Worm (Caenorhabditis elegans) whole organism, L4/young adult: ENCODE measurements around the gene C35D6.3.

Experiments
- W03F9.2 ChIP-seq: fragments of 150-350 bp; optimal IDR thresholded peaks from 2 replicates; lab custom pipeline; 2014; ENCODE audit warnings: missing biosample characterization, missing genetic modification characterization
- dao-5 ChIP-seq: sonication (generic microtip); optimal IDR thresholded peaks from 2 replicates; lab custom pipeline; 2016; ENCODE audit warnings: missing genotype, missing genetic modification characterization, moderate library complexity, missing compliant biosample characterization
- him-1 ChIP-seq: sonication (generic microtip); optimal IDR thresholded peaks from 2 replicates; lab custom pipeline; 2016; ENCODE audit warnings: missing genotype, missing genetic modification reagents, missing genetic modification characterization, missing compliant biosample characterization

DNA sequence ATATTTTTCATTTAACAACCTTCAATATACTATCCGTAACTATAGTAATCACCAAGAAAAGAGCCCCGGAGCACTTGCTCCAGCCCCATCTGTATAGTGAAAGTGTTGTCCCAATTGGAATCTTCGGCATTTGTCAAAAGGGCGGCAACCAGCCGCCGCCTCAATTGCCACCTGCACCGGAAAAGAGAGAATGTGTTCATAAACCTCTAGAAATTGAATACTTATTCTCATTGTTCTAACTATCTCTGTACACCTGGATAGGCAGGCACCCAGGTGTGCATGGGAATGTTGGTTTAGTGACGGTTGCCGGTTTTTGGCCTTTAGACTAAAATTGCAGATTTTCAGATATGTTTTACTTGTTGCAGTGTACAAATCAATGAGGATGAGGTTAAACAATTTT, 31.3 kb downstream of the C35D6.3 start:
- TF ChIP-seq W03F9.2 (tag; lab: Kevin White, UChicago), result no peak
- no peak for TF ChIP-seq him-1 (tag; lab: Kevin White, UChicago)
- no peak for TF ChIP-seq dao-5 (tag; lab: Kevin White, UChicago)
